Fruit fly (Drosophila melanogaster) whole organism, embryonic: ENCODE data around the gene Cht6.

Experiments
- CG1024 ChIP-seq: fragments of 200-800 bp; sonication (Bioruptor generic); IDR thresholded peaks from 2 replicates; pipeline ENCODE4 v1.3.6; 2022; ENCODE audit warnings: missing biosample characterization, missing genetic modification characterization
- CG15514 ChIP-seq: fragments of 200-800 bp; sonication (Bioruptor generic); optimal IDR thresholded peaks from 3 replicates; lab custom pipeline; 2017; ENCODE audit warnings: missing biosample characterization, missing genetic modification characterization, mild to moderate bottlenecking, moderate library complexity, missing genetic modification reagents
- CG16813 ChIP-seq: fragments of 200-800 bp; sonication (Bioruptor generic); IDR thresholded peaks from 3 replicates; pipeline ENCODE4 v1.3.6; 2022; ENCODE audit warnings: missing biosample characterization, missing genetic modification characterization; ENCODE audit not compliant: partially characterized antibody
- CG17361 ChIP-seq: fragments of 200-800 bp; sonication (Bioruptor generic); IDR thresholded peaks from 3 replicates; pipeline ENCODE4 v1.3.6; 2022; ENCODE audit warnings: missing biosample characterization, missing genetic modification characterization
- CG2116 ChIP-seq: fragments of 200-800 bp; sonication (Bioruptor generic); optimal IDR thresholded peaks from 3 replicates; lab custom pipeline; 2018; ENCODE audit warnings: missing biosample characterization, mild to moderate bottlenecking, missing genetic modification characterization
- CG2889 ChIP-seq: fragments of 200-800 bp; sonication (Bioruptor generic); IDR thresholded peaks from 3 replicates; pipeline ENCODE4 v1.3.6; 2022; ENCODE audit warnings: missing biosample characterization, missing genetic modification characterization
- CG30431 ChIP-seq: fragments of 200-800 bp; sonication (Bioruptor generic); optimal IDR thresholded peaks from 2 replicates; lab custom pipeline; 2017; ENCODE audit warnings: missing biosample characterization, missing genetic modification characterization
- CG31224 ChIP-seq: fragments of 200-800 bp; sonication (Bioruptor generic); IDR thresholded peaks from 2 replicates; pipeline ENCODE4 v1.3.6; 2022; ENCODE audit warnings: missing biosample characterization, missing genetic modification characterization
- CG6272 ChIP-seq: fragments of 200-800 bp; sonication (Bioruptor generic); IDR thresholded peaks from 2 replicates; pipeline ENCODE4 v1.3.6; 2022; ENCODE audit warnings: missing biosample characterization, missing genetic modification characterization
- CG7556 ChIP-seq: fragments of 200-800 bp; sonication (Bioruptor generic); optimal IDR thresholded peaks from 2 replicates; lab custom pipeline; 2017; ENCODE audit warnings: missing biosample characterization, mild to moderate bottlenecking, missing genetic modification characterization
- CG8359 ChIP-seq: fragments of 200-800 bp; sonication (Bioruptor generic); optimal IDR thresholded peaks from 2 replicates; lab custom pipeline; 2017; ENCODE audit warnings: missing biosample characterization, mild to moderate bottlenecking, missing genetic modification characterization, borderline replicate concordance
- Dad ChIP-seq: fragments of 200-800 bp; sonication (Bioruptor generic); optimal IDR thresholded peaks from 3 replicates; lab custom pipeline; 2016; ENCODE audit warnings: missing biosample characterization, missing genetic modification characterization
- Dbx ChIP-seq: fragments of 200-800 bp; sonication (Bioruptor generic); IDR thresholded peaks from 3 replicates; pipeline ENCODE4 v1.3.6; 2022; ENCODE audit warnings: missing biosample characterization, missing genetic modification characterization
- Elba2 ChIP-seq: fragments of 200-800 bp; sonication (Bioruptor generic); optimal IDR thresholded peaks from 3 replicates; lab custom pipeline; 2016; ENCODE audit warnings: missing biosample characterization, missing genetic modification characterization
- HmgZ ChIP-seq: fragments of 200-800 bp; sonication (Bioruptor generic); optimal IDR thresholded peaks from 2 replicates; lab custom pipeline; 2018; ENCODE audit warnings: missing biosample characterization, mild to moderate bottlenecking, missing genetic modification characterization
- Hr51 ChIP-seq, 2 experiments: fragments of 200-800 bp; sonication (Bioruptor generic); optimal IDR thresholded peaks; 2 replicates in 1 of 2; 3 replicates in 1 of 2; lab custom pipeline; 2016 to 2018; ENCODE audit warnings: missing biosample characterization in 2 of 2, missing genetic modification characterization in 2 of 2, mild to moderate bottlenecking in 1 of 2, moderate library complexity in 1 of 2
- Lhr ChIP-seq: fragments of 200-800 bp; sonication (Bioruptor generic); optimal IDR thresholded peaks from 3 replicates; lab custom pipeline; 2017; ENCODE audit warnings: mild to moderate bottlenecking, missing biosample characterization, missing genetic modification reagents, missing genetic modification characterization
- Med ChIP-seq: fragments of 200-800 bp; sonication (Bioruptor generic); peaks from one replicate; lab custom pipeline; 2016; ENCODE audit warnings: missing biosample characterization, missing genetic modification characterization, mild to moderate bottlenecking, inconsistent platforms, moderate library complexity
- Meics ChIP-seq: fragments of 200-800 bp; sonication (Bioruptor generic); optimal IDR thresholded peaks from 2 replicates; lab custom pipeline; 2017; ENCODE audit warnings: missing biosample characterization, mild to moderate bottlenecking, missing genetic modification characterization
- Neu2 ChIP-seq: fragments of 200-800 bp; sonication (Bioruptor generic); optimal IDR thresholded peaks from 3 replicates; lab custom pipeline; 2016; ENCODE audit warnings: missing biosample characterization, missing genetic modification characterization, borderline replicate concordance
- Oli ChIP-seq: fragments of 200-800 bp; sonication (Bioruptor generic); optimal IDR thresholded peaks from 2 replicates; lab custom pipeline; 2018; ENCODE audit warnings: missing biosample characterization, mild to moderate bottlenecking, missing genetic modification characterization, moderate library complexity
- Scr ChIP-seq: fragments of 200-800 bp; sonication (Bioruptor generic); IDR thresholded peaks from 2 replicates; pipeline ENCODE4 v1.3.6; 2022; ENCODE audit warnings: missing biosample characterization, missing genetic modification characterization; ENCODE audit not compliant: partially characterized antibody
- Vsx1 ChIP-seq: fragments of 200-800 bp; sonication (Bioruptor generic); optimal IDR thresholded peaks from 2 replicates; lab custom pipeline; 2017; ENCODE audit warnings: missing biosample characterization, mild to moderate bottlenecking, missing genetic modification characterization, missing genetic modification reagents
- Xbp1 ChIP-seq: fragments of 200-800 bp; sonication (Bioruptor generic); optimal IDR thresholded peaks from 3 replicates; lab custom pipeline; 2016; ENCODE audit warnings: missing biosample characterization, mild to moderate bottlenecking, missing genetic modification characterization
- ara ChIP-seq: fragments of 200-800 bp; sonication (Bioruptor generic); IDR thresholded peaks from 2 replicates; pipeline ENCODE4 v1.3.6; 2022; ENCODE audit warnings: missing biosample characterization, missing genetic modification characterization
- btn ChIP-seq: fragments of 200-800 bp; sonication (Bioruptor generic); optimal IDR thresholded peaks from 2 replicates; lab custom pipeline; 2016; ENCODE audit warnings: missing biosample characterization, missing genetic modification characterization
- crol ChIP-seq: fragments of 200-800 bp; sonication (Bioruptor generic); IDR thresholded peaks from 2 replicates; pipeline ENCODE4 v1.3.6; 2022; ENCODE audit warnings: missing biosample characterization, missing genetic modification characterization
- danr ChIP-seq: fragments of 200-800 bp; sonication (Bioruptor generic); IDR thresholded peaks from 2 replicates; pipeline ENCODE4 v1.3.6; 2022; ENCODE audit warnings: missing biosample characterization, missing genetic modification characterization
- fru ChIP-seq: fragments of >200 bp; optimal IDR thresholded peaks from 2 replicates; lab custom pipeline; 2017
- gro ChIP-seq: fragments of 200-800 bp; sonication (Bioruptor generic); optimal IDR thresholded peaks from 2 replicates; lab custom pipeline; 2016; ENCODE audit warnings: missing biosample characterization, missing genetic modification characterization
- her ChIP-seq: fragments of 200-800 bp; sonication (Bioruptor generic); optimal IDR thresholded peaks from 2 replicates; lab custom pipeline; 2016; ENCODE audit warnings: missing biosample characterization, missing genetic modification characterization
- jing ChIP-seq: fragments of 200-800 bp; sonication (Bioruptor generic); optimal IDR thresholded peaks from 2 replicates; lab custom pipeline; 2018; ENCODE audit warnings: missing biosample characterization, mild to moderate bottlenecking, missing genetic modification characterization
- lmd ChIP-seq: fragments of 200-800 bp; sonication (Bioruptor generic); IDR thresholded peaks from 2 replicates; pipeline ENCODE4 v1.3.6; 2022; ENCODE audit warnings: missing biosample characterization, missing genetic modification characterization
- lov ChIP-seq, 2 experiments: fragments of 200-800 bp in 1 of 2; fragments of >200 bp in 1 of 2; sonication (Bioruptor generic) in 1 of 2; IDR thresholded peaks in 1 of 2; optimal IDR thresholded peaks in 1 of 2; 2 replicates in 1 of 2; 3 replicates in 1 of 2; pipeline versions ENCODE4 v1.3.6 to Lab custom; 2017 to 2022; ENCODE audit warnings: missing biosample characterization in 1 of 2, missing genetic modification characterization in 1 of 2
- pum ChIP-seq: fragments of 200-800 bp; sonication (Bioruptor generic); optimal IDR thresholded peaks from 2 replicates; lab custom pipeline; 2016; ENCODE audit warnings: missing biosample characterization, missing genetic modification characterization
- pzg ChIP-seq: fragments of 200-800 bp; sonication (Bioruptor generic); optimal IDR thresholded peaks from 3 replicates; lab custom pipeline; 2018; ENCODE audit warnings: missing biosample characterization, mild to moderate bottlenecking, missing genetic modification characterization, moderate library complexity
- row ChIP-seq: fragments of 200-800 bp; sonication (Bioruptor generic); IDR thresholded peaks from 3 replicates; pipeline ENCODE4 v1.3.6; 2022; ENCODE audit warnings: missing biosample characterization, missing genetic modification characterization
- sd ChIP-seq: fragments of 200-800 bp; sonication (Bioruptor generic); optimal IDR thresholded peaks from 3 replicates; lab custom pipeline; 2018; ENCODE audit warnings: missing biosample characterization, mild to moderate bottlenecking, missing genetic modification characterization, moderate library complexity
- sna ChIP-seq: fragments of 200-800 bp; sonication (Bioruptor generic); IDR thresholded peaks from 2 replicates; pipeline ENCODE4 v1.3.6; 2022; ENCODE audit warnings: missing biosample characterization, missing genetic modification characterization; ENCODE audit not compliant: partially characterized antibody
- sob ChIP-seq: fragments of 200-800 bp; sonication (Bioruptor generic); IDR thresholded peaks from 2 replicates; pipeline ENCODE4 v1.3.6; 2022; ENCODE audit warnings: missing biosample characterization, missing genetic modification characterization
- tap ChIP-seq: fragments of 200-800 bp; optimal IDR thresholded peaks from 3 replicates; lab custom pipeline; 2019; ENCODE audit warnings: missing biosample characterization, mild to moderate bottlenecking, missing genetic modification characterization, moderate library complexity
- tgo ChIP-seq: fragments of 200-800 bp; sonication (Bioruptor generic); IDR thresholded peaks from 3 replicates; pipeline ENCODE4 v1.3.6; 2022; ENCODE audit warnings: missing biosample characterization, missing genetic modification characterization
- toy ChIP-seq: fragments of 200-800 bp; sonication (Bioruptor generic); IDR thresholded peaks from 2 replicates; pipeline ENCODE4 v1.3.6; 2022; ENCODE audit warnings: missing biosample characterization, missing genetic modification characterization
- trh ChIP-seq: fragments of 200-800 bp; sonication (Bioruptor generic); optimal IDR thresholded peaks from 2 replicates; lab custom pipeline; 2016; ENCODE audit warnings: missing biosample characterization, missing genetic modification characterization
- ttk ChIP-seq: fragments of 200-800 bp; sonication (Bioruptor generic); IDR thresholded peaks from 2 replicates; pipeline ENCODE4 v2.1.2; 2022; ENCODE audit warnings: missing biosample characterization, missing genetic modification characterization
- wor ChIP-seq: fragments of 200-800 bp; sonication (Bioruptor generic); IDR thresholded peaks from 2 replicates; pipeline ENCODE4 v1.3.6; 2022; ENCODE audit warnings: missing biosample characterization, missing genetic modification characterization
- yki ChIP-seq: fragments of >200 bp; optimal IDR thresholded peaks from 3 replicates; lab custom pipeline; 2018
- zfh1 ChIP-seq: fragments of 200-800 bp; sonication (Bioruptor generic); IDR thresholded peaks from 3 replicates; pipeline ENCODE4 v1.3.6; 2022; ENCODE audit warnings: missing biosample characterization, missing genetic modification characterization

The Cht6 gene

DNA sequence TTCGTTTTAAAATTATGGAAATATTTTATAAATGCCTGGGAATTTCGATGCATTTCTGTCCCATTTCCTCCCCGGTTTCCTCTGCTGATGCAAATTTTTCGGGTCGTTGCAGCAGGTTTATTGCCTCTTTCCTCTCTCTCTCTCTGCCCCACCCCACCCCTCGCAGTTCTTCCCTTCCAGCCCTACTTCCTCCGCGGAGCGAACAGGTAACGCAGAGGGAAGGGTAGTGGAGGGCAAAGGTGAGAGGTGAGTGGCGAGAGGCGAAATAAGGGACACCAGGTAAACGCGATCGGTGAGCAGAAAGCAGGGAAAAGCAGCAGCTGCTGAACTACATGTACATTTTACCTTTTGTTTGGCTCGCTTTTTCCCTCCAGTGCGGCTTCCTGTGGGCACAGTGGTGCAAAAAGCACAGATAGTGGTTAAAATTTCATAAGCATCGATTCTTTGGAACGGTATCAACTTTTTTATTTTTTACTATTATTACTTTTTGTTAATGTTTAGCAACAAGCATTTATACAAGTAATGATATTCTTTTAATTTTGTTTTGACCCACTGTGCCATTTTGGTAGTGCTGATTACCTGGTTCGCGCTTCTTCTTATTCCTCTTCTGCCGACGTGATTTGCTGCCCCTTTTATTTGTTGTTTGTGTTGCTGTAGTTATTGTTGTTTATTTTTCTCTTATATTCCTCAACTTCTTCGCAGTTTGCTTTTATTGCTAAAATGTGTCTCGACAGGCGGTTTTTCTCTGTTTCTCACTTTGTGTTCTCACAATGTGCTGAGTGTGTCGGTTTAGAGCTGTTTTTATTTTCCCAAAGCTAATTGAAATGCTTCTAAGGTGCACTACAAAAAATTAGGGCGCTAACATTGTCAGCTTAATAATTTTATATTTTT lies 71.6 kb downstream of the Cht6 start (continued):
- TF ChIP-seq wor, result peak; percentile 34; the same call in 1 of the 2 replicates
- peak; percentile 65 for TF ChIP-seq CG7556
- no peak for TF ChIP-seq pzg (GFP tag; lab: Kevin White, UChicago)
- peak; percentile 89 for TF ChIP-seq zfh1 (GFP tag; lab: Robert Waterston, UW)
- TF ChIP-seq Meics (GFP tag; lab: Kevin White, UChicago), result peak; percentile 27
- peak; percentile 48 for TF ChIP-seq CG31224 (GFP tag; lab: Robert Waterston, UW)
- TF ChIP-seq btn (GFP tag; lab: Kevin White, UChicago), result no peak
- no peak for TF ChIP-seq sd (tag; lab: Kevin White, UChicago)
- TF ChIP-seq trh, result no peak
- peak; percentile 16 for TF ChIP-seq HmgZ
- no peak; the same call in 1 of the 2 replicates for TF ChIP-seq Scr (GFP tag; lab: Robert Waterston, UW)
- TF ChIP-seq ara (GFP tag; lab: Robert Waterston, UW), result peak; percentile 85
- peak; percentile 56 for TF ChIP-seq CG8359 (GFP tag; lab: Kevin White, UChicago)
- peak; percentile 72 for TF ChIP-seq lmd
- TF ChIP-seq ttk (GFP tag; lab: Robert Waterston, UW), result peak; percentile 28; the same call in 1 of the 2 replicates
- peak; percentile 30 for TF ChIP-seq Lhr (GFP tag; lab: Kevin White, UChicago)
- TF ChIP-seq Vsx1 (GFP tag; lab: Kevin White, UChicago), result peak; percentile 57
- TF ChIP-seq Dad, result peak; percentile 27
- TF ChIP-seq CG17361 (GFP tag; lab: Robert Waterston, UW), result peak; percentile 60; the same call in 2 of the 3 replicates
- TF ChIP-seq CG2116 (GFP tag; lab: Kevin White, UChicago), result peak; percentile 28
- no peak for TF ChIP-seq danr (GFP tag; lab: Robert Waterston, UW)
- no peak for TF ChIP-seq lov (optimal IDR thresholded peaks at IDR 0.05; lab: Kevin White, UChicago)
- TF ChIP-seq lov (GFP tag; IDR thresholded peaks at IDR 0.05; lab: Robert Waterston, UW), result 0 out of 3 replicates have a peak, but pooled peaks have one; percentile 15
- TF ChIP-seq Xbp1, result peak; percentile 56
- TF ChIP-seq Hr51 (GFP tag; optimal IDR thresholded peaks at IDR 0.05; lab: Kevin White, UChicago), result peak; percentile 30 to 69
- no peak for TF ChIP-seq her (GFP tag; lab: Kevin White, UChicago)
- no peak for TF ChIP-seq gro (GFP tag; lab: Kevin White, UChicago)
- TF ChIP-seq jing, result no peak
- no peak for TF ChIP-seq fru
- TF ChIP-seq CG1024 (GFP tag; lab: Robert Waterston, UW), result no peak
- TF ChIP-seq Dbx (GFP tag; lab: Robert Waterston, UW), result no peak
- TF ChIP-seq pum (GFP tag; lab: Kevin White, UChicago), result peak; percentile 8
- TF ChIP-seq tgo (GFP tag; lab: Robert Waterston, UW), result peak; percentile 56
- TF ChIP-seq CG15514, result peak; percentile 20
- TF ChIP-seq yki (lab: Kevin White, UChicago), result no peak
- no peak for TF ChIP-seq CG6272 (GFP tag; lab: Robert Waterston, UW)
- peak; percentile 55 for TF ChIP-seq Elba2 (GFP tag; lab: Kevin White, UChicago)
- peak; percentile 95 for TF ChIP-seq crol (GFP tag; lab: Robert Waterston, UW)
- peak; percentile 59 for TF ChIP-seq CG30431 (GFP tag; lab: Kevin White, UChicago)
- 0 out of 2 replicates have a peak, but pooled peaks have one; percentile 51 for TF ChIP-seq sob
- TF ChIP-seq toy (GFP tag; lab: Robert Waterston, UW), result no peak
- no peak for TF ChIP-seq tap
- peak; percentile 29; the same call in 1 of the 3 replicates for TF ChIP-seq CG16813 (GFP tag; lab: Robert Waterston, UW)
- TF ChIP-seq sna (GFP tag; lab: Robert Waterston, UW), result no peak
- TF ChIP-seq row (GFP tag; lab: Robert Waterston, UW), result peak; percentile 78
- peak; percentile 29; the same call in 1 of the 3 replicates for TF ChIP-seq CG2889 (GFP tag; lab: Robert Waterston, UW)
- TF ChIP-seq Neu2 (GFP tag; lab: Kevin White, UChicago), result no peak
- TF ChIP-seq Med (GFP tag; lab: Kevin White, UChicago), result peak; percentile 68
- TF ChIP-seq Oli (tag; lab: Kevin White, UChicago), result peak; percentile 67
